Worm (Caenorhabditis elegans) whole organism, early embryonic: ENCODE results near the gene rsp-1.

ENCODE experiments used
- B0310.2 ChIP-seq: sonication (generic microtip); optimal IDR thresholded peaks from 2 replicates; lab custom pipeline; 2016; ENCODE audit warnings: mild to moderate bottlenecking, missing genetic modification characterization, missing compliant biosample characterization
- F13C5.2 ChIP-seq: sonication (generic microtip); optimal IDR thresholded peaks from 2 replicates; lab custom pipeline; 2017; ENCODE audit warnings: mild to moderate bottlenecking, missing genetic modification characterization, inconsistent platforms, missing compliant biosample characterization
- aly-1 ChIP-seq: sonication (generic microtip); optimal IDR thresholded peaks from 2 replicates; lab custom pipeline; 2016; ENCODE audit warnings: missing genetic modification characterization, missing compliant biosample characterization
- ama-1 ChIP-seq: fragments of 150-350 bp; optimal IDR thresholded peaks from 2 replicates; lab custom pipeline; 2014
- ceh-13 ChIP-seq: fragments of 200-800 bp; sonication (Bioruptor generic); optimal IDR thresholded peaks from 2 replicates; lab custom pipeline; 2018; ENCODE audit warnings: mild to moderate bottlenecking, missing genetic modification characterization, missing compliant biosample characterization
- ceh-36 ChIP-seq: sonication (generic microtip); optimal IDR thresholded peaks from 2 replicates; lab custom pipeline; 2016; ENCODE audit warnings: missing genetic modification characterization, inconsistent platforms, missing compliant biosample characterization
- ets-7 ChIP-seq: sonication (generic microtip); optimal IDR thresholded peaks from 2 replicates; lab custom pipeline; 2016; ENCODE audit warnings: missing genotype, missing genetic modification characterization, missing compliant biosample characterization
- flt-1 ChIP-seq: fragments of 200-800 bp; sonication (Bioruptor generic); IDR thresholded peaks from 2 replicates; pipeline ENCODE4 v1.3.6; 2022; ENCODE audit warnings: missing genetic modification characterization, missing compliant biosample characterization
- pes-1 ChIP-seq: fragments of 200-800 bp; sonication (Bioruptor generic); IDR thresholded peaks from 2 replicates; pipeline ENCODE4 v1.3.6; 2022; ENCODE audit warnings: missing genetic modification reagents, missing genetic modification characterization, missing compliant biosample characterization
- scrt-1 ChIP-seq: fragments of 200-800 bp; sonication (Bioruptor generic); IDR thresholded peaks from 2 replicates; pipeline ENCODE4 v1.3.6; 2022; ENCODE audit warnings: missing genetic modification characterization, missing compliant biosample characterization
- sea-1 ChIP-seq: fragments of 200-800 bp; sonication (Bioruptor generic); conservative IDR thresholded peaks from 2 replicates; pipeline ENCODE4 v1.3.6; 2022; ENCODE audit warnings: missing genetic modification characterization, missing compliant biosample characterization
- tbx-11 ChIP-seq: fragments of 200-800 bp; sonication (Bioruptor generic); IDR thresholded peaks from 2 replicates; pipeline ENCODE4 v1.3.6; 2022; ENCODE audit warnings: missing genetic modification characterization, missing compliant biosample characterization
- tbx-37 ChIP-seq: fragments of 200-800 bp; sonication (Bioruptor generic); conservative IDR thresholded peaks from 2 replicates; pipeline ENCODE4 v1.3.6; 2022; ENCODE audit warnings: missing genetic modification reagents, missing genetic modification characterization, missing compliant biosample characterization
- tra-4 ChIP-seq: sonication (generic microtip); optimal IDR thresholded peaks from 2 replicates; lab custom pipeline; 2017; ENCODE audit warnings: missing genetic modification characterization, missing compliant biosample characterization

- no peak for TF ChIP-seq sea-1 (GFP tag; lab: Robert Waterston, UW)
- TF ChIP-seq tbx-11 (GFP tag; lab: Robert Waterston, UW) = no peak
- no peak for TF ChIP-seq ama-1 (lab: Kevin White, UChicago)
- no peak for TF ChIP-seq ceh-13
- TF ChIP-seq scrt-1 (GFP tag; lab: Robert Waterston, UW) = no peak
- TF ChIP-seq ceh-36 (tag; lab: Kevin White, UChicago) = no peak
- no peak for TF ChIP-seq pes-1 (GFP tag; lab: Robert Waterston, UW)
- TF ChIP-seq aly-1 (tag; lab: Kevin White, UChicago) = no peak
- TF ChIP-seq flt-1 (GFP tag; lab: Robert Waterston, UW) = no peak
- TF ChIP-seq tra-4 (tag; lab: Kevin White, UChicago) = no peak
- TF ChIP-seq tbx-37 (GFP tag; lab: Robert Waterston, UW) = no peak
- TF ChIP-seq B0310.2 (tag; lab: Kevin White, UChicago) = no peak
- no peak for TF ChIP-seq ets-7 (tag; lab: Kevin White, UChicago)
- no peak for TF ChIP-seq F13C5.2 (tag; lab: Kevin White, UChicago)
These were observed 44.2 kb downstream of the rsp-1 start, which contains the start of gene B0334.5 for ce11 chrII:11497365-11497764.
